Worm (Caenorhabditis elegans) whole organism, L2 larva: ENCODE measurements around the gene nas-21.

Experiments used
- ZK546.5 ChIP-seq: sonication (generic microtip); optimal IDR thresholded peaks from 2 replicates; lab custom pipeline; 2017; ENCODE audit warnings: missing biosample characterization, missing genetic modification characterization
- gmeb-1 ChIP-seq: fragments of 150-350 bp; optimal IDR thresholded peaks from 2 replicates; lab custom pipeline; 2014; ENCODE audit warnings: missing biosample characterization, missing genetic modification characterization
- nhr-23 ChIP-seq: fragments of 150-350 bp; optimal IDR thresholded peaks from 2 replicates; lab custom pipeline; 2014; ENCODE audit warnings: missing biosample characterization, missing genetic modification reagents, missing genetic modification characterization

- TF ChIP-seq nhr-23 (tag; lab: Kevin White, UChicago) (no peak), gmeb-1 (tag; lab: Kevin White, UChicago) (no peak), ZK546.5 (tag; lab: Kevin White, UChicago) (no peak)
These were observed 18.0 kb downstream of the nas-21 start, which contains the start of gene dhs-19 for ce11 chrV:11490382-11490781.
